Worm (Caenorhabditis elegans) whole organism, midembryonic: ENCODE results near the gene F55G11.8.

Experiments used
- cog-1 ChIP-seq: sonication (generic microtip); optimal IDR thresholded peaks from 2 replicates; lab custom pipeline; 2016; ENCODE audit warnings: missing genetic modification characterization, missing compliant biosample characterization
- klf-2 ChIP-seq: fragments of 200-800 bp; sonication (Bioruptor generic); conservative IDR thresholded peaks from 2 replicates; pipeline ENCODE4 v1.3.6; 2022; ENCODE audit warnings: missing genetic modification reagents, missing genetic modification characterization, missing compliant biosample characterization
- ztf-23 ChIP-seq: fragments of 200-800 bp; sonication (Bioruptor generic); IDR thresholded peaks from 2 replicates; pipeline ENCODE4 v1.3.6; 2022; ENCODE audit warnings: missing genetic modification reagents, missing genetic modification characterization, missing compliant biosample characterization

DNA sequence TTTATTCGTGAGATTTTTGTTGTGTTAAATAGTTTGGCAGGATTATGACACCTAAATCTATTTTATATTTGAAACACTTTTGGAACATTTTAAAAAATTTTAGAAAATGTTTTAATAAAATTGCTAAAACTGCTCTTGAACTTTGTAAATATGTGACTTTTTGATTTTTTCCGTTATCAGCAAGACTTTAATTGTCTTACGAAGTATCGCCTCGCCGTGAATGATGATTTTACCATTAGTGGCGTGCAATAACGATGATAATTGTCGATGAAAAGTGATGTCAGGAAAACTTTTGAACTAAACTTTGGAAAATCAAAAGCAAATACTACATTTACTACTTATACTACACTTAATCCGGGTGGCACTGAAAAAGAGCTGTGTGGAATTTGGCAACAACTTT is 42.1 kb upstream of the F55G11.8 start:
- TF ChIP-seq ztf-23 (GFP tag; lab: Robert Waterston, UW) = no peak
- TF ChIP-seq klf-2 (GFP tag; lab: Robert Waterston, UW) = no peak
- no peak for TF ChIP-seq cog-1 (tag; lab: Kevin White, UChicago)
